Fruit fly (Drosophila melanogaster): Measurements from ENCODE around the gene crok.
A peak's percentile ranks its signal among the peaks of the same experiment; 100 is the strongest.

Gene crok

DNA sequence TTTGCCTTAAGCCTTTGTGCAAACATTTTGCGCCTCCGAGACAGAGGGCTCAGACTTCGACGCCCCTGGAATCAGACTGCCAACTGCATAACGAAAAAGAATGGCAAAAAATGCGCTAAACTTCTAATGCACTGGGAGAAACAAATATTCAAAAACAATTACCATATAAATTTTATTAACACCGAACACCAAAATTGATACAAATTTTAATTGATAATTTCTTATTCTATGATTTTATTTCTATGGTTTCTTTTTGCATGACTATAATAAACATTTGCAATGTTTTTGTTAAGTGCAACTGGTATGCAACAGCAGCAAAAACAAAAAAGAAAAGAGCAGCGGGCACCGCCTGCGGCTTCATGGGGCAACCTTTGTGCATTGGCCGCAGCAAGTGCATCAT lies 20.2 kb downstream of the crok start (continued):
- TF ChIP-seq salr (GFP tag; optimal IDR thresholded peaks at IDR 0.05) (no peak), CG3032 (tag; optimal IDR thresholded peaks at IDR 0.05) (peak; percentile 28), achi (GFP tag; optimal IDR thresholded peaks at IDR 0.05) (peak; percentile 14), Eip93F (GFP tag; optimal IDR thresholded peaks at IDR 0.05) (no peak), CG8319 (GFP tag; optimal IDR thresholded peaks at IDR 0.05) (no peak), Hr4 (GFP tag; optimal IDR thresholded peaks at IDR 0.05) (no peak), CG6854 (GFP tag; optimal IDR thresholded peaks at IDR 0.05) (no peak), CG34406 (GFP tag; optimal IDR thresholded peaks at IDR 0.05) (no peak), CG32006 (GFP tag; optimal IDR thresholded peaks at IDR 0.05) (peak; percentile 29), CG8119 (GFP tag; IDR thresholded peaks at IDR 0.05) (no peak), Lpt (GFP tag; optimal IDR thresholded peaks at IDR 0.05) (no peak), Hr38 (GFP tag; optimal IDR thresholded peaks at IDR 0.05) (no peak), OdsH (GFP tag; optimal IDR thresholded peaks at IDR 0.05) (peak; percentile 13), CG4318 (GFP tag; optimal IDR thresholded peaks at IDR 0.05) (no peak), Sox14 (GFP tag; optimal IDR thresholded peaks at IDR 0.05) (peak; percentile 44), lz (GFP tag; optimal IDR thresholded peaks at IDR 0.05) (peak; percentile 56)

DNA sequence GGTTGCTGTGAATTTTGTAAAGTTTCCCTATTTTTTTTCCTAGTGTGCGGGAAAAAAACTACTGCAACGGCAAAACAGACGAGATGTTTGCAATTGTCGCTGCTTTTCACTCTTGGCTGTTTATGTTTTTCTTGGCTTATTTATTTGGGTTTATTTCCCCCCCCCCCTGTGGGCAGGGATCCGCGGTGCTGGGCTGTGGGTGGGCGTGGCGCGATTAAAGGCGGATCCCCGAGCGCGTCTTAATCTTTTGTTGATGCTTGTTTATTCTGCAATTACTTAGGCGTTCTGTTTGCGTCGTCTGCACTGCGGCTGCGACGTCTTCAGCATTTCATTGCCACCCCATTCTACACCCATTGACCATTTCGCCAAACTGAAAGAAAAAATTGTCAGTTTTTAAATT lies 22.1 kb downstream of the crok start:
- TF ChIP-seq svp (GFP tag) (peak; percentile 17), ss (GFP tag; optimal IDR thresholded peaks at IDR 0.05) (no peak), fkh (GFP tag; optimal IDR thresholded peaks at IDR 0.05) (peak; percentile 61), cyc (GFP tag; optimal IDR thresholded peaks at IDR 0.05) (no peak), CG9139 (GFP tag; optimal IDR thresholded peaks at IDR 0.05) (no peak), Hr38 (GFP tag; optimal IDR thresholded peaks at IDR 0.05) (no peak)

DNA sequence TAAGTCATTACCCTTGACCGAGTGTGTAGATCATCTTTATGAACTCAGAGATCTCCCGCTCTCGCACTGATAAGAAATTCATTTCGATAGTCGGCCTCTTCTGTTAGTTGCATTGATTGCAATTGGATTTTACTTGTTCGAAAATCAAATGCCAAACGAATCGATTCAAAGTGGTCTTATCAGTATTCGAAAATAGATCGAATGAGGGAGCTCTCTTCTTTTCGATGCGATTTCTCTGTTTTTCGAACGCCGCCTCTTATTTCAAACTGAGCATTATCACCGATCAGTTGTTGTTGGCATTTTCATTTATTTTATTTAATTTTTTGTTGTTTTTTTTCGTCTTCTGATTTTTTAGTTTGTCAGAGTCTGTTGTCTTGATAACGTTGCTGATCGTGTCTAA lies 28.2 kb downstream of the crok start:
- TF ChIP-seq eg (GFP tag; IDR thresholded peaks at IDR 0.05) = no peak
- no peak for TF ChIP-seq CG8119 (GFP tag; IDR thresholded peaks at IDR 0.05)
- TF ChIP-seq Smox (GFP tag; optimal IDR thresholded peaks at IDR 0.05) = no peak
- no peak for TF ChIP-seq svp (GFP tag)
- no peak for TF ChIP-seq Hr4 (GFP tag; optimal IDR thresholded peaks at IDR 0.05)
- TF ChIP-seq CG9139 (GFP tag; optimal IDR thresholded peaks at IDR 0.05) = no peak
- TF ChIP-seq net (GFP tag; optimal IDR thresholded peaks at IDR 0.05) = no peak
- no peak for TF ChIP-seq fkh (GFP tag; optimal IDR thresholded peaks at IDR 0.05)
- TF ChIP-seq CG11902 (GFP tag; optimal IDR thresholded peaks at IDR 0.05) = no peak
- no peak for TF ChIP-seq Eip78C (GFP tag)
- TF ChIP-seq dac (GFP tag; optimal IDR thresholded peaks at IDR 0.05) = no peak
- no peak for TF ChIP-seq CG6276 (GFP tag; optimal IDR thresholded peaks at IDR 0.05)
- TF ChIP-seq Sox15 (GFP tag; optimal IDR thresholded peaks at IDR 0.05) = no peak
- TF ChIP-seq fd85E (GFP tag; optimal IDR thresholded peaks at IDR 0.05) = no peak
- TF ChIP-seq dsx (GFP tag; optimal IDR thresholded peaks at IDR 0.05; ENCODE audit: poor library complexity, severe bottlenecking) = no peak
- no peak for TF ChIP-seq Eip75B (GFP tag; optimal IDR thresholded peaks at IDR 0.05)

- TF ChIP-seq eg (GFP tag; IDR thresholded peaks at IDR 0.05) = no peak
- no peak for TF ChIP-seq spab (GFP tag; optimal IDR thresholded peaks at IDR 0.05)
- TF ChIP-seq Hr39 (GFP tag; optimal IDR thresholded peaks at IDR 0.05) = no peak
- no peak for TF ChIP-seq CG32006 (GFP tag; optimal IDR thresholded peaks at IDR 0.05)
- no peak for TF ChIP-seq CG16779 (tag; optimal IDR thresholded peaks at IDR 0.05)
- no peak for TF ChIP-seq topi (GFP tag; optimal IDR thresholded peaks at IDR 0.05)
- no peak for TF ChIP-seq esn (GFP tag; optimal IDR thresholded peaks at IDR 0.05)
- no peak for TF ChIP-seq CG8632 (GFP tag; optimal IDR thresholded peaks at IDR 0.05)
- TF ChIP-seq fd59A (GFP tag; optimal IDR thresholded peaks at IDR 0.05) = no peak
- no peak for TF ChIP-seq CG1621 (tag; optimal IDR thresholded peaks at IDR 0.05)
Observed at dm6 chr2L:12207549-12207948, 34.8 kb downstream of the crok start, which contains the start of gene CG31759. CG31759 (plus strand) TSS chr2L:12207709.
